Fruit fly (Drosophila melanogaster): Measurements from ENCODE around the gene CG34452.

CG34452 gene

dm6 chr3L:15713932-15714492, 26.3 kb upstream of the CG34452 start (continued):
- TF ChIP-seq grn (GFP tag; optimal IDR thresholded peaks at IDR 0.05) (peak; percentile 77), eve (GFP tag; optimal IDR thresholded peaks at IDR 0.05) (no peak), CG11723 (GFP tag; optimal IDR thresholded peaks at IDR 0.05) (peak; percentile 29), al (GFP tag; IDR thresholded peaks at IDR 0.05) (no peak), CG17802 (tag; optimal IDR thresholded peaks at IDR 0.05) (peak; percentile 10), CG13894 (tag; optimal IDR thresholded peaks at IDR 0.05) (peak; percentile 30), CG13296 (GFP tag; optimal IDR thresholded peaks at IDR 0.05) (peak; percentile 60), CG10654 (GFP tag; optimal IDR thresholded peaks at IDR 0.05) (peak; percentile 35), Adf1 (GFP tag; IDR thresholded peaks at IDR 0.05) (no peak), CG31365 (tag; optimal IDR thresholded peaks at IDR 0.05) (peak; percentile 14), cad (GFP tag; optimal IDR thresholded peaks at IDR 0.05) (no peak), CG4617 (GFP tag; optimal IDR thresholded peaks at IDR 0.05; ENCODE audit: borderline replicate concordance) (peak; percentile 12), MBD-R2 (GFP tag; IDR thresholded peaks at IDR 0.05) (no peak; the same call in 1 of the 2 replicates), gcm2 (GFP tag; optimal IDR thresholded peaks at IDR 0.05) (no peak), nerfin-1 (tag; optimal IDR thresholded peaks at IDR 0.05) (peak; percentile 7), sim (GFP tag; IDR thresholded peaks at IDR 0.05) (no peak), mld (GFP tag; IDR thresholded peaks at IDR 0.05; ENCODE audit: partially characterized antibody) (no peak), CG8765 (GFP tag; IDR thresholded peaks at IDR 0.05) (no peak), CG7556 (GFP tag; optimal IDR thresholded peaks at IDR 0.05) (peak; percentile 43), YL-1 (GFP tag; optimal IDR thresholded peaks at IDR 0.05) (peak; percentile 23), Doc2 (GFP tag; IDR thresholded peaks at IDR 0.05) (no peak), CG4328 (GFP tag; optimal IDR thresholded peaks at IDR 0.05) (peak; percentile 46), CG30020 (tag; optimal IDR thresholded peaks at IDR 0.05) (no peak), CG15479 (GFP tag; optimal IDR thresholded peaks at IDR 0.05) (peak; percentile 94), CG10565 (GFP tag; optimal IDR thresholded peaks at IDR 0.05) (no peak), esg (GFP tag; conservative IDR thresholded peaks at IDR 0.05) (no peak), Gsc (GFP tag; IDR thresholded peaks at IDR 0.05) (no peak), insv (GFP tag; optimal IDR thresholded peaks at IDR 0.05) (peak in 1 of 2 experiments; percentile 13), BtbVII (GFP tag; optimal IDR thresholded peaks at IDR 0.05) (peak; percentile 58), C15 (GFP tag; IDR thresholded peaks at IDR 0.05) (no peak), Bdp1 (GFP tag; optimal IDR thresholded peaks at IDR 0.05) (peak; percentile 61), B-H1 (GFP tag; IDR thresholded peaks at IDR 0.05) (no peak; the same call in 2 of the 3 replicates), vvl (GFP tag; IDR thresholded peaks at IDR 0.05) (peak; percentile 56; the same call in 1 of the 2 replicates), CG3726 (GFP tag; IDR thresholded peaks at IDR 0.05) (no peak), shn (GFP tag; optimal IDR thresholded peaks at IDR 0.05) (peak; percentile 44), CG11695 (GFP tag; IDR thresholded peaks at IDR 0.05) (peak; percentile 60; the same call in 1 of the 3 replicates), B-H2 (GFP tag; optimal IDR thresholded peaks at IDR 0.05) (peak; percentile 12), gfzf (GFP tag; optimal IDR thresholded peaks at IDR 0.05) (no peak), gem (tag; optimal IDR thresholded peaks at IDR 0.05) (peak; percentile 59), CG18011 (GFP tag; optimal IDR thresholded peaks at IDR 0.05) (no peak), Oli (tag; optimal IDR thresholded peaks at IDR 0.05) (peak; percentile 12), Hand (GFP tag; optimal IDR thresholded peaks at IDR 0.05) (no peak), pita (GFP tag; optimal IDR thresholded peaks at IDR 0.05) (no peak), CG2199 (GFP tag; IDR thresholded peaks at IDR 0.05) (0 out of 3 replicates have a peak, but pooled peaks have one; percentile 29), seq (GFP tag; IDR thresholded peaks at IDR 0.05) (peak; percentile 71), CG12942 (GFP tag; optimal IDR thresholded peaks at IDR 0.05) (peak; percentile 41), psq (GFP tag; optimal IDR thresholded peaks at IDR 0.05) (peak; percentile 50), eyg (GFP tag; optimal IDR thresholded peaks at IDR 0.05) (peak; percentile 73), Neu2 (GFP tag; optimal IDR thresholded peaks at IDR 0.05; ENCODE audit: borderline replicate concordance) (no peak), pros (GFP tag; optimal IDR thresholded peaks at IDR 0.05) (no peak), Dad (GFP tag; optimal IDR thresholded peaks at IDR 0.05) (peak; percentile 47)
